Worm (Caenorhabditis elegans): ENCODE results near the gene rps-30.

rps-30 gene

DNA sequence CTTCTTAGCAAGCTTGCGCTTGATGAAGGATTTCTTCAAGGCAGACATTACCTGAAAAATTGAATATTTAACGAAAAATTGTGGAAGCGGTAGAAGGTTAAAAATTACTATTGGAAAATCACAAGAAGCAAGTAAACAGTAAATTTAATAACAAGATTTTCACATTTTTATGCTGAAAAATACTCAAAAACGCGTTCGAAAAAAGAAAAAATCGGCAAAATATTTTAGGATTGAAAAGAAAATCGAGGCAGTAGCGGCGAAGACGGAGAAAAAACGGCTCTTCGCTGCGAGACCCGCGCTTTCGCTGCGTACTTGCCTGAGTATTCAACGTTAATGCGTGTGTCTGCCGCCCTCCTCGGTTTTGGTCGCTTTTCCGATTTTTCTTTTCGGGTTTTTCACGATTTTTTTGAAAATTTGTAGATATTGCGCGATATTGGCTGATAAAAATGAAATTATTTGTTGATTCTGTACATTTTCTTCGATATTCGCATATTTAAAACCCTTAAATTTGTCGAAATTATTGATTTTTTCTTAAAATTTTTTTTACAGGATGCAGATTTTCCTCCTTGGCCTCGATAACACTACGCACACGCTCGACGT, at the start of gene rps-30, which contains the start of gene rpl-39 (continued):
- peak; percentile 54 for TF ChIP-seq pax-3 (tag; optimal IDR thresholded peaks at IDR 0.05)
- TF ChIP-seq nhr-47 (tag; optimal IDR thresholded peaks at IDR 0.05) = peak; percentile 86
- peak; percentile 88 for TF ChIP-seq nhr-20 (tag; optimal IDR thresholded peaks at IDR 0.05)
- peak; percentile 84 for TF ChIP-seq unc-130 (tag; optimal IDR thresholded peaks at IDR 0.05)
- peak; percentile 82 to 90 for TF ChIP-seq lin-35 (GFP tag; optimal IDR thresholded peaks at IDR 0.05)
- peak; percentile 23 for TF ChIP-seq ztf-4 (tag; optimal IDR thresholded peaks at IDR 0.05)
- TF ChIP-seq mdl-1 (tag; optimal IDR thresholded peaks at IDR 0.05) = peak in 1 of 2 experiments; percentile 73
- peak; percentile 69 for TF ChIP-seq jun-1 (tag; optimal IDR thresholded peaks at IDR 0.05)
- TF ChIP-seq zip-4 (GFP tag; optimal IDR thresholded peaks at IDR 0.05) = no peak
- no peak for TF ChIP-seq nhr-28 (tag; optimal IDR thresholded peaks at IDR 0.05)
- peak; percentile 87 for TF ChIP-seq isw-1 (GFP tag; IDR thresholded peaks at IDR 0.05)
- no peak for TF ChIP-seq efl-3 (GFP tag; optimal IDR thresholded peaks at IDR 0.05)
- peak; percentile 45 for TF ChIP-seq aly-2 (tag; optimal IDR thresholded peaks at IDR 0.05)
- TF ChIP-seq fos-1 (tag; optimal IDR thresholded peaks at IDR 0.05) = peak; percentile 57
- TF ChIP-seq ceh-90 (tag; optimal IDR thresholded peaks at IDR 0.05) = no peak
- TF ChIP-seq unc-62 (GFP tag; optimal IDR thresholded peaks at IDR 0.05) = no peak
- TF ChIP-seq mef-2 (tag; optimal IDR thresholded peaks at IDR 0.05) = peak; percentile 38
- peak in 5 of 6 experiments; percentile 23 to 82 (median 61) for TF ChIP-seq elt-3 (tag; optimal IDR thresholded peaks at IDR 0.05)
- peak; percentile 70 for TF ChIP-seq grh-1 (GFP tag; IDR thresholded peaks at IDR 0.05)
- peak; percentile 50 for TF ChIP-seq F16B12.6 (tag; optimal IDR thresholded peaks at IDR 0.05)
- peak; percentile 59 for TF ChIP-seq nhr-90 (tag; optimal IDR thresholded peaks at IDR 0.05; ENCODE audit: poor library complexity)
- TF ChIP-seq ceh-8 (GFP tag; optimal IDR thresholded peaks at IDR 0.05) = no peak
- TF ChIP-seq lsy-2 (tag; optimal IDR thresholded peaks at IDR 0.05) = peak; percentile 87 to 93
- peak; percentile 41 for TF ChIP-seq irx-1 (tag; optimal IDR thresholded peaks at IDR 0.05)
- TF ChIP-seq alr-1 (tag; optimal IDR thresholded peaks at IDR 0.05; ENCODE audit: borderline replicate concordance) = no peak
- TF ChIP-seq dsc-1 (tag; optimal IDR thresholded peaks at IDR 0.05) = peak; percentile 54
- TF ChIP-seq sup-37 (GFP tag; optimal IDR thresholded peaks at IDR 0.05) = peak; percentile 11
- peak; percentile 72 for TF ChIP-seq hpl-2 (GFP tag; optimal IDR thresholded peaks at IDR 0.05)
- peak; percentile 78 for TF ChIP-seq tbx-2 (tag; optimal IDR thresholded peaks at IDR 0.05)
- no peak for TF ChIP-seq lir-3 (tag; optimal IDR thresholded peaks at IDR 0.05; ENCODE audit: poor library complexity)
- TF ChIP-seq Y116A8C.19 (tag; optimal IDR thresholded peaks at IDR 0.05; ENCODE audit: borderline replicate concordance) = no peak
- no peak for TF ChIP-seq nhr-12 (tag; optimal IDR thresholded peaks at IDR 0.05)

DNA sequence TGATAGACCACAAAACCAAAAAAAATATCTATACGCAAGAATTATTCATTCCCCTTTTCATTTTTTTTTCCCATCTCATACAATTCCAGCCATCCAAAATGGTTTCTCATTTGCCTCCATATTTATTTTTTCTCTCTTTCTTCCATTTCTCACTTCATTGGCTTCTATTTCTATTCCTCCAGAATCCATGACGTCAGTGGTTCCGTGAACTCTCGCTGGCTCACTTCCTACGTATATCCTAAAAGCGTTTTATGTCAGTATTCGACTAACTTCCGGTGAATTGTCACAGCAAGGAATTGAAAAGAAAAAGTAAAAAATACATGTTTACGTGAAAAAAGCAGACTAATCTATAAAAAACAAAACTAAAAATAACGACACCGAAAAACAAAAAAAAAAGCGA, 49.5 kb upstream of the rps-30 start:
- TF ChIP-seq lin-35 (GFP tag; optimal IDR thresholded peaks at IDR 0.05) (no peak), ama-1 (optimal IDR thresholded peaks at IDR 0.05) (no peak), nhr-19 (GFP tag; conservative IDR thresholded peaks at IDR 0.05) (no peak), mdl-1 (tag; optimal IDR thresholded peaks at IDR 0.05) (no peak), egl-13 (tag; optimal IDR thresholded peaks at IDR 0.05) (peak; percentile 37), rnt-1 (tag; optimal IDR thresholded peaks at IDR 0.05) (no peak), ceh-8 (GFP tag; optimal IDR thresholded peaks at IDR 0.05) (no peak), lin-15B (tag; optimal IDR thresholded peaks at IDR 0.05) (no peak), pqm-1 (tag; optimal IDR thresholded peaks at IDR 0.05) (no peak), jun-1 (tag; optimal IDR thresholded peaks at IDR 0.05) (no peak), dpl-1 (GFP tag; optimal IDR thresholded peaks at IDR 0.05) (no peak), nhr-71 (tag; optimal IDR thresholded peaks at IDR 0.05) (peak; percentile 64), nhr-28 (tag; optimal IDR thresholded peaks at IDR 0.05) (no peak), grh-1 (GFP tag; IDR thresholded peaks at IDR 0.05) (no peak), ceh-63 (GFP tag; optimal IDR thresholded peaks at IDR 0.05) (no peak), Y116A8C.19 (tag; optimal IDR thresholded peaks at IDR 0.05; ENCODE audit: borderline replicate concordance) (no peak), skn-1 (tag; optimal IDR thresholded peaks at IDR 0.05) (no peak), unc-98 (GFP tag; IDR thresholded peaks at IDR 0.05) (no peak), nhr-77 (tag; optimal IDR thresholded peaks at IDR 0.05) (no peak), hlh-4 (tag; optimal IDR thresholded peaks at IDR 0.05) (no peak), C16A3.4 (tag; optimal IDR thresholded peaks at IDR 0.05) (no peak), alr-1 (tag; optimal IDR thresholded peaks at IDR 0.05; ENCODE audit: borderline replicate concordance) (no peak), snpc-4 (tag; optimal IDR thresholded peaks at IDR 0.05) (no peak), pag-3 (tag; optimal IDR thresholded peaks at IDR 0.05; ENCODE audit: borderline replicate concordance, insufficient read depth) (no peak), ets-5 (GFP tag; IDR thresholded peaks at IDR 0.05) (no peak), nhr-84 (tag; optimal IDR thresholded peaks at IDR 0.05) (no peak), mep-1 (tag; optimal IDR thresholded peaks at IDR 0.05) (no peak)

Measured in whole organism, L1 larva.